5 worm cellular contexts compared by ENCODE assay signal in genomic region chrIII:12904052-12904451, ce11.
TF ChIP-seq lines count a peak whose summit lies in the region.

No protein-coding gene starts in this region.

TF ChIP-seq in whole organism, L1 larva, 84 proteins besides CTCF, POLR2A, EP300 and RAD21:
- no peak for TF ChIP-seq efl-1 (optimal IDR thresholded peaks at IDR 0.05; lab: Kevin White, UChicago)
- TF ChIP-seq efl-1 (GFP tag; optimal IDR thresholded peaks at IDR 0.05 in 1 of 2; lab: Kevin White, UChicago), result peak in 1 of 2 experiments; percentile 16
- peak; percentile 82 for TF ChIP-seq dsc-1 (tag; optimal IDR thresholded peaks at IDR 0.05; lab: Kevin White, UChicago)
- TF ChIP-seq lin-14 (GFP tag; optimal IDR thresholded peaks at IDR 0.05; lab: Kevin White, UChicago), result peak; percentile 0
- TF ChIP-seq pax-3 (tag; optimal IDR thresholded peaks at IDR 0.05; lab: Kevin White, UChicago), result no peak
- peak; percentile 35 for TF ChIP-seq fkh-4 (tag; optimal IDR thresholded peaks at IDR 0.05; lab: Kevin White, UChicago; ENCODE audit: borderline replicate concordance)

TF ChIP-seq in whole organism, L2 larva, 48 proteins besides CTCF, POLR2A, EP300 and RAD21:
- TF ChIP-seq elt-1 (tag; optimal IDR thresholded peaks at IDR 0.05; lab: Kevin White, UChicago), result no peak
- TF ChIP-seq mab-5 (tag; optimal IDR thresholded peaks at IDR 0.05; lab: Kevin White, UChicago), result peak; percentile 76
- TF ChIP-seq nhr-129 (tag; optimal IDR thresholded peaks at IDR 0.05; lab: Kevin White, UChicago), result no peak

TF ChIP-seq in whole organism, L3 larva, 47 proteins besides CTCF, POLR2A, EP300 and RAD21:
- TF ChIP-seq lin-39 (tag; optimal IDR thresholded peaks at IDR 0.05; lab: Kevin White, UChicago) (peak; percentile 27), R02D3.7 (tag; optimal IDR thresholded peaks at IDR 0.05; lab: Kevin White, UChicago) (no peak)

TF ChIP-seq in whole organism, late embryonic, 69 proteins besides CTCF, POLR2A, EP300 and RAD21:
- peak; percentile 77 for TF ChIP-seq unc-55 (GFP tag; optimal IDR thresholded peaks at IDR 0.05; lab: Kevin White, UChicago)
- no peak for TF ChIP-seq ceh-45 (GFP tag; IDR thresholded peaks at IDR 0.05; lab: Robert Waterston, UW)

TF ChIP-seq in whole organism, mixed stage, embryonic, 35 proteins besides CTCF, POLR2A, EP300 and RAD21:
- TF ChIP-seq flh-1 (GFP tag; optimal IDR thresholded peaks at IDR 0.05; lab: Kevin White, UChicago) (no peak), unc-62 (GFP tag; optimal IDR thresholded peaks at IDR 0.05; lab: Kevin White, UChicago) (peak; percentile 65), snpc-4 (tag; optimal IDR thresholded peaks at IDR 0.05; lab: Kevin White, UChicago) (no peak), lin-32 (GFP tag; optimal IDR thresholded peaks at IDR 0.05; lab: Kevin White, UChicago) (no peak)
